Fruit fly (Drosophila melanogaster): ENCODE measurements around the gene CG31954.

The CG31954 gene

DNA sequence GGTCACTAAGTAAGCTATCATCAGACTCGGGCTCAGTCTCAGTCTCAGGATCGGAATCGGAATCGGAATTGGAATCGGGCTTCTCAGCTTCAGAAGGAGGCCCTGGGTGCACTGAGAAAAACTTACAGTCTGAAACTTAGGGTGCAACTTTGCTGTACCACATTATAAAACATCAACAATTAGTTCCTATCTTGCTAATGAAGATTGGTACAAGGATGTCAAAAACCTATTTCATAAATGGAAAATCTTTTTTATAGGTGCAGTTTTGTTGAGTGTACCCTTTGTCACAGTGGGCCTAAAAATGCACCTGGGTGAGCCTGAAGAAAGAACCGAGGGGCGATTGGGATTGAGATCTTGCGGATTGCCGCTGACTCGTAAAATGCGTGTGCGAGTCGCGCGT lies 42.9 kb upstream of the CG31954 start (continued):
- TF ChIP-seq fd102C (GFP tag; optimal IDR thresholded peaks at IDR 0.05) = no peak
- no peak for TF ChIP-seq Hr51 (GFP tag; optimal IDR thresholded peaks at IDR 0.05)
- no peak for TF ChIP-seq Jarid2 (GFP tag; optimal IDR thresholded peaks at IDR 0.05)
- TF ChIP-seq Xbp1 (GFP tag; optimal IDR thresholded peaks at IDR 0.05) = no peak
- TF ChIP-seq Camta (GFP tag; optimal IDR thresholded peaks at IDR 0.05) = no peak
- TF ChIP-seq Chrac-16 (GFP tag; optimal IDR thresholded peaks at IDR 0.05) = peak; percentile 25
- TF ChIP-seq Usf (GFP tag; optimal IDR thresholded peaks at IDR 0.05) = no peak
- peak; percentile 70 for TF ChIP-seq zen (tag; optimal IDR thresholded peaks at IDR 0.05)
- peak; percentile 24 for TF ChIP-seq gem (tag; optimal IDR thresholded peaks at IDR 0.05)
- peak; percentile 44 for TF ChIP-seq nom (GFP tag; optimal IDR thresholded peaks at IDR 0.05)
- peak; percentile 21; the same call in 1 of the 2 replicates for TF ChIP-seq Rx (GFP tag; IDR thresholded peaks at IDR 0.05)
- TF ChIP-seq HLHmδ (GFP tag; optimal IDR thresholded peaks at IDR 0.05) = no peak
- peak; percentile 19 for TF ChIP-seq CG2712 (tag; optimal IDR thresholded peaks at IDR 0.05)
- TF ChIP-seq CG10979 (tag; optimal IDR thresholded peaks at IDR 0.05) = peak; percentile 35
- TF ChIP-seq Oli (tag; optimal IDR thresholded peaks at IDR 0.05) = no peak
- TF ChIP-seq CG8944 (GFP tag; optimal IDR thresholded peaks at IDR 0.05) = no peak
- 0 out of 3 replicates have a peak, but pooled peaks have one; percentile 43 for TF ChIP-seq zfh1 (GFP tag; IDR thresholded peaks at IDR 0.05)
- TF ChIP-seq CG3847 (GFP tag; IDR thresholded peaks at IDR 0.05) = no peak
- TF ChIP-seq Xrp1 (GFP tag; IDR thresholded peaks at IDR 0.05) = peak; percentile 22; the same call in 1 of the 2 replicates
- no peak for TF ChIP-seq amos (GFP tag; IDR thresholded peaks at IDR 0.05; ENCODE audit: partially characterized antibody)
- TF ChIP-seq CG10959 (GFP tag; IDR thresholded peaks at IDR 0.05) = 0 out of 2 replicates have a peak, but pooled peaks have one; percentile 15
- no peak for TF ChIP-seq CG17328 (GFP tag; IDR thresholded peaks at IDR 0.05)
- TF ChIP-seq CG4404 (GFP tag; IDR thresholded peaks at IDR 0.05) = peak; percentile 59

dm6 chr2L:3550583-3550982 lies 40.7 kb upstream of the CG31954 start:
- TF ChIP-seq CG12769 (tag; optimal IDR thresholded peaks at IDR 0.05) (peak; percentile 11), grn (GFP tag; optimal IDR thresholded peaks at IDR 0.05) (peak; percentile 84), Atf-2 (GFP tag; optimal IDR thresholded peaks at IDR 0.05) (no peak), CG12942 (GFP tag; optimal IDR thresholded peaks at IDR 0.05) (no peak), tx (GFP tag; optimal IDR thresholded peaks at IDR 0.05) (no peak), Poxn (GFP tag; IDR thresholded peaks at IDR 0.05) (no peak), CG1603 (tag; optimal IDR thresholded peaks at IDR 0.05) (peak; percentile 3), sd (tag; optimal IDR thresholded peaks at IDR 0.05) (peak; percentile 13), Med (GFP tag) (peak; percentile 43), Hmr (GFP tag; optimal IDR thresholded peaks at IDR 0.05) (no peak), prd (optimal IDR thresholded peaks at IDR 0.05) (no peak), prd (GFP tag; IDR thresholded peaks at IDR 0.05) (0 out of 3 replicates have a peak, but pooled peaks have one; percentile 18), wek (GFP tag; optimal IDR thresholded peaks at IDR 0.05) (no peak), CG7271 (tag; optimal IDR thresholded peaks at IDR 0.05) (no peak), CG2199 (GFP tag; IDR thresholded peaks at IDR 0.05) (0 out of 3 replicates have a peak, but pooled peaks have one; percentile 15), Blimp-1 (GFP tag; optimal IDR thresholded peaks at IDR 0.05) (no peak), CG11456 (GFP tag; IDR thresholded peaks at IDR 0.05) (0 out of 3 replicates have a peak, but pooled peaks have one; percentile 16), D19A (tag; optimal IDR thresholded peaks at IDR 0.05) (peak; percentile 92), BEAF-32 (GFP tag; optimal IDR thresholded peaks at IDR 0.05) (no peak), phol (tag; optimal IDR thresholded peaks at IDR 0.05) (no peak)
